Worm (Caenorhabditis elegans) whole organism, young adult: Measurements from ENCODE around the gene F32H5.4.

Source experiments
- B0019.2 ChIP-seq: fragments of 200-800 bp; sonication (Bioruptor generic); conservative IDR thresholded peaks from 2 replicates; pipeline ENCODE4 v1.3.6; 2022; ENCODE audit warnings: missing genetic modification reagents, missing genetic modification characterization, missing compliant biosample characterization
- F39B2.1 ChIP-seq: fragments of 200-800 bp; sonication (Bioruptor generic); IDR thresholded peaks from 2 replicates; pipeline ENCODE4 v1.3.6; 2022; ENCODE audit warnings: missing genetic modification reagents, missing genetic modification characterization, missing compliant biosample characterization
- F52B5.7 ChIP-seq: sonication (generic microtip); optimal IDR thresholded peaks from 2 replicates; lab custom pipeline; 2016; ENCODE audit warnings: mild to moderate bottlenecking, missing genetic modification characterization, missing compliant biosample characterization
- Y56A3A.18 ChIP-seq: fragments of 200-800 bp; sonication (Bioruptor generic); IDR thresholded peaks from 2 replicates; pipeline ENCODE4 v1.3.6; 2022; ENCODE audit warnings: missing genetic modification reagents, missing genetic modification characterization, missing compliant biosample characterization
- ama-1 ChIP-seq, 3 experiments: fragments of 150-350 bp in 1 of 3; sonication (generic microtip) in 2 of 3; optimal IDR thresholded peaks; 2 replicates each; lab custom pipeline; 2014 to 2018; ENCODE audit warnings: missing biosample characterization in 2 of 3, missing genetic modification characterization in 2 of 3, missing genetic modification reagents in 2 of 3
- aptf-2 ChIP-seq: fragments of 200-800 bp; sonication (Bioruptor generic); conservative IDR thresholded peaks from 2 replicates; pipeline ENCODE4 v1.3.6; 2022; ENCODE audit warnings: missing genetic modification reagents, missing genetic modification characterization, missing compliant biosample characterization
- ceh-40 ChIP-seq: fragments of 200-800 bp; sonication (Bioruptor generic); IDR thresholded peaks from 2 replicates; pipeline ENCODE4 v1.3.6; 2022; ENCODE audit warnings: missing genetic modification characterization, missing compliant biosample characterization
- ceh-58 ChIP-seq: fragments of 200-800 bp; sonication (Bioruptor generic); IDR thresholded peaks from 2 replicates; pipeline ENCODE4 v1.3.6; 2022; ENCODE audit warnings: missing genetic modification characterization, missing compliant biosample characterization
- madf-10 ChIP-seq: sonication (generic microtip); optimal IDR thresholded peaks from 2 replicates; lab custom pipeline; 2016; ENCODE audit warnings: mild to moderate bottlenecking, missing genetic modification characterization, missing compliant biosample characterization
- nfyb-1 ChIP-seq: fragments of 200-800 bp; sonication (Bioruptor generic); IDR thresholded peaks from 2 replicates; pipeline ENCODE4 v1.3.6; 2022; ENCODE audit warnings: missing genetic modification reagents, missing genetic modification characterization, missing compliant biosample characterization
- nhr-120 ChIP-seq: fragments of 200-800 bp; sonication (Bioruptor generic); IDR thresholded peaks from 2 replicates; pipeline ENCODE4 v1.3.6; 2022; ENCODE audit warnings: missing genetic modification characterization, missing compliant biosample characterization
- nhr-80 ChIP-seq: sonication (generic microtip); optimal IDR thresholded peaks from 2 replicates; lab custom pipeline; 2016; ENCODE audit warnings: missing genetic modification characterization, missing compliant biosample characterization
- repo-1 ChIP-seq: sonication (generic microtip); optimal IDR thresholded peaks from 2 replicates; lab custom pipeline; 2017; ENCODE audit warnings: mild to moderate bottlenecking, missing genetic modification characterization, missing compliant biosample characterization
- sdz-38 ChIP-seq: sonication (generic microtip); optimal IDR thresholded peaks from 2 replicates; lab custom pipeline; 2016; ENCODE audit warnings: missing genotype, missing genetic modification characterization, missing compliant biosample characterization

DNA sequence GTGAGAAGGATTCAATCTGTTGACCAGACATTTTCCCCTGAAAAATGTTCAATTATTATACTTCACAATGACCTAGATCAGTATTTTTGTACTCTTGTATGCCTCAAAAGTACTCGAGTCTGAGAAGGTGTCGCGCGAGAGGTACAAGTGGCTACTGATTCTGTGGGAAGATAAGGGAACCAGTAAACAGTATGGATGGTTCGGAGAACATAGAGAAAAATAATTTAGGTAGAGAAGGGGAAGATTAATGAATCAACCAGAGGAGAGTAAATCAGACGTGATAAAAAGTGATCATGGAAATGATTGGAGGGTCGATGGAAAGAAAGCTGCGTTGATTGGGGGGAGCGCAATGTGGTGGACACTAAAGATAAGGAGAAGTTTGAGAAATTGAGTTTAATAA, 29.1 kb downstream of the F32H5.4 start:
- TF ChIP-seq nfyb-1 (GFP tag; lab: Robert Waterston, UW): no peak
- no peak for TF ChIP-seq ama-1 (optimal IDR thresholded peaks at IDR 0.05; lab: Kevin White, UChicago)
- TF ChIP-seq ama-1 (GFP tag; optimal IDR thresholded peaks at IDR 0.05; lab: Kevin White, UChicago): no peak
- no peak for TF ChIP-seq F52B5.7 (tag; lab: Kevin White, UChicago)
- TF ChIP-seq ceh-58 (GFP tag; lab: Robert Waterston, UW): no peak
- no peak for TF ChIP-seq ceh-40 (GFP tag; lab: Robert Waterston, UW)
- TF ChIP-seq sdz-38 (tag; lab: Kevin White, UChicago): no peak
- TF ChIP-seq repo-1: no peak
- TF ChIP-seq Y56A3A.18: no peak
- no peak for TF ChIP-seq madf-10 (tag; lab: Kevin White, UChicago)
- TF ChIP-seq F39B2.1 (GFP tag; lab: Robert Waterston, UW): no peak
- no peak for TF ChIP-seq aptf-2 (GFP tag; lab: Robert Waterston, UW)
- TF ChIP-seq B0019.2 (GFP tag; lab: Robert Waterston, UW): no peak
- no peak for TF ChIP-seq nhr-80
- TF ChIP-seq nhr-120 (GFP tag; lab: Robert Waterston, UW): no peak
